Worm (Caenorhabditis elegans) whole organism, midembryonic: ENCODE results near the gene trh-1.

ENCODE experiments used
- T22C8.4 ChIP-seq: fragments of 200-800 bp; sonication (Bioruptor generic); IDR thresholded peaks from 2 replicates; pipeline ENCODE4 v1.3.6; 2022; ENCODE audit warnings: missing genetic modification characterization, missing compliant biosample characterization
- cog-1 ChIP-seq: sonication (generic microtip); optimal IDR thresholded peaks from 2 replicates; lab custom pipeline; 2016; ENCODE audit warnings: missing genetic modification characterization, missing compliant biosample characterization
- flt-1 ChIP-seq: fragments of 200-800 bp; sonication (Bioruptor generic); IDR thresholded peaks from 2 replicates; pipeline ENCODE4 v1.3.6; 2022; ENCODE audit warnings: missing genetic modification characterization, missing compliant biosample characterization
- klf-2 ChIP-seq: fragments of 200-800 bp; sonication (Bioruptor generic); conservative IDR thresholded peaks from 2 replicates; pipeline ENCODE4 v1.3.6; 2022; ENCODE audit warnings: missing genetic modification reagents, missing genetic modification characterization, missing compliant biosample characterization
- med-1 ChIP-seq: sonication (generic microtip); optimal IDR thresholded peaks from 2 replicates; lab custom pipeline; 2017; ENCODE audit warnings: missing genetic modification characterization, mild to moderate bottlenecking, missing compliant biosample characterization, antibody characterized with exemption, missing genetic modification reagents; ENCODE audit not compliant: insufficient read depth
- ref-1 ChIP-seq: fragments of 200-800 bp; sonication (Bioruptor generic); conservative IDR thresholded peaks from 2 replicates; pipeline ENCODE4 v1.3.6; 2022; ENCODE audit warnings: missing genetic modification reagents, missing genetic modification characterization, missing compliant biosample characterization
- tab-1 ChIP-seq: fragments of 200-800 bp; sonication (Bioruptor generic); IDR thresholded peaks from 2 replicates; pipeline ENCODE4 v1.3.6; 2022; ENCODE audit warnings: missing genetic modification characterization, missing compliant biosample characterization
- ztf-23 ChIP-seq: fragments of 200-800 bp; sonication (Bioruptor generic); IDR thresholded peaks from 2 replicates; pipeline ENCODE4 v1.3.6; 2022; ENCODE audit warnings: missing genetic modification reagents, missing genetic modification characterization, missing compliant biosample characterization
- ztf-29 ChIP-seq: fragments of 200-800 bp; sonication (Bioruptor generic); IDR thresholded peaks from 2 replicates; pipeline ENCODE4 v1.3.6; 2022; ENCODE audit warnings: missing genetic modification reagents, missing genetic modification characterization, missing compliant biosample characterization

The trh-1 gene

ce11 chrIV:17342179-17342578 lies 26.2 kb upstream of the trh-1 start, which contains the start of gene C49C3.9:
C49C3.9 (minus strand) TSS chrIV:17342314.
- TF ChIP-seq ztf-23 (GFP tag; lab: Robert Waterston, UW): no peak

ce11 chrIV:17342667-17343066 lies 25.7 kb upstream of the trh-1 start, which contains the start of gene C49C3.21:
C49C3.21 (plus strand) TSS chrIV:17342967.
- TF ChIP-seq ztf-29 (GFP tag; lab: Robert Waterston, UW) (no peak), ref-1 (no peak), tab-1 (GFP tag; lab: Robert Waterston, UW) (no peak)

- TF ChIP-seq T22C8.4 (GFP tag; lab: Robert Waterston, UW): no peak
- TF ChIP-seq med-1 (GFP tag; lab: Kevin White, UChicago): no peak
- TF ChIP-seq klf-2 (GFP tag; lab: Robert Waterston, UW): no peak
- TF ChIP-seq tab-1 (GFP tag; lab: Robert Waterston, UW): no peak
- no peak for TF ChIP-seq cog-1 (tag; lab: Kevin White, UChicago)
- TF ChIP-seq ztf-29 (GFP tag; lab: Robert Waterston, UW): no peak
- TF ChIP-seq flt-1 (GFP tag; lab: Robert Waterston, UW): no peak
- TF ChIP-seq ref-1: no peak
- no peak for TF ChIP-seq ztf-23 (GFP tag; lab: Robert Waterston, UW)
Measured at ce11 chrIV:17343482-17343881, 24.9 kb upstream of the trh-1 start, which contains the start of gene C49C3.11. C49C3.11 (plus strand) TSS chrIV:17343782.

- TF ChIP-seq ztf-29 (GFP tag; lab: Robert Waterston, UW) (no peak), klf-2 (GFP tag; lab: Robert Waterston, UW) (no peak), flt-1 (GFP tag; lab: Robert Waterston, UW) (no peak), tab-1 (GFP tag; lab: Robert Waterston, UW) (no peak), cog-1 (tag; lab: Kevin White, UChicago) (no peak), ztf-23 (GFP tag; lab: Robert Waterston, UW) (no peak), med-1 (GFP tag; lab: Kevin White, UChicago) (no peak), ref-1 (no peak), T22C8.4 (GFP tag; lab: Robert Waterston, UW) (no peak)
Measured at ce11 chrIV:17346599-17347218, 21.7 kb upstream of the trh-1 start, which contains the start of the genes clec-197 and clec-198. clec-197 (minus strand) TSS chrIV:17346699. clec-198 (plus strand) TSS chrIV:17347168.

ce11 chrIV:17351586-17351985 lies 16.8 kb upstream of the trh-1 start, which contains the start of gene clec-199:
clec-199 (plus strand) TSS chrIV:17351886.
- TF ChIP-seq med-1 (GFP tag; lab: Kevin White, UChicago) (no peak), flt-1 (GFP tag; lab: Robert Waterston, UW) (no peak), ztf-23 (GFP tag; lab: Robert Waterston, UW) (no peak)

ce11 chrIV:17361143-17361542 lies 7.2 kb upstream of the trh-1 start, which contains the start of gene clec-202:
clec-202 (plus strand) TSS chrIV:17361443.
- TF ChIP-seq T22C8.4 (GFP tag; lab: Robert Waterston, UW): no peak
- no peak for TF ChIP-seq tab-1 (GFP tag; lab: Robert Waterston, UW)
- TF ChIP-seq klf-2 (GFP tag; lab: Robert Waterston, UW): no peak
- TF ChIP-seq cog-1 (tag; lab: Kevin White, UChicago): no peak
- no peak for TF ChIP-seq ztf-29 (GFP tag; lab: Robert Waterston, UW)
- TF ChIP-seq flt-1 (GFP tag; lab: Robert Waterston, UW): no peak
- TF ChIP-seq ref-1: no peak
- no peak for TF ChIP-seq med-1 (GFP tag; lab: Kevin White, UChicago)

- no peak for TF ChIP-seq ref-1
Measured at ce11 chrIV:17367294-17367693, 1.1 kb upstream of the trh-1 start, which contains the start of gene zipt-17. zipt-17 (minus strand) TSS chrIV:17367394.

- TF ChIP-seq tab-1 (GFP tag; lab: Robert Waterston, UW): no peak
- TF ChIP-seq ztf-29 (GFP tag; lab: Robert Waterston, UW): no peak
- no peak for TF ChIP-seq ref-1
- TF ChIP-seq flt-1 (GFP tag; lab: Robert Waterston, UW): no peak
- no peak for TF ChIP-seq T22C8.4 (GFP tag; lab: Robert Waterston, UW)
- no peak for TF ChIP-seq med-1 (GFP tag; lab: Kevin White, UChicago)
- TF ChIP-seq cog-1 (tag; lab: Kevin White, UChicago): no peak
- no peak for TF ChIP-seq ztf-23 (GFP tag; lab: Robert Waterston, UW)
- no peak for TF ChIP-seq klf-2 (GFP tag; lab: Robert Waterston, UW)
Measured at ce11 chrIV:17371469-17371868, 3.1 kb downstream of the trh-1 start, which contains the start of gene C30H6.5. C30H6.5 (plus strand) TSS chrIV:17371769.

ce11 chrIV:17376127-17376526 lies 7.7 kb downstream of the trh-1 start, which contains the start of gene haf-1:
haf-1 (plus strand) TSS chrIV:17376427.
- TF ChIP-seq tab-1 (GFP tag; lab: Robert Waterston, UW) (no peak), T22C8.4 (GFP tag; lab: Robert Waterston, UW) (no peak), ztf-23 (GFP tag; lab: Robert Waterston, UW) (no peak), ztf-29 (GFP tag; lab: Robert Waterston, UW) (no peak), cog-1 (tag; lab: Kevin White, UChicago) (no peak), flt-1 (GFP tag; lab: Robert Waterston, UW) (no peak)

- no peak for TF ChIP-seq med-1 (GFP tag; lab: Kevin White, UChicago)
- no peak for TF ChIP-seq flt-1 (GFP tag; lab: Robert Waterston, UW)
Measured at ce11 chrIV:17380061-17380680, 11.8 kb downstream of the trh-1 start, which contains the start of the genes C30H6.9 and dlat-2. C30H6.9 (minus strand) TSS chrIV:17380170. dlat-2 (plus strand) TSS chrIV:17380626.
